Worm (Caenorhabditis elegans) whole organism, L1 larva: ENCODE measurements around the gene M02B1.3.
A peak's percentile ranks its signal among the peaks of the same experiment; 100 is the strongest.

Experiments used
- ama-1 ChIP-seq: fragments of 150-350 bp; optimal IDR thresholded peaks from 2 replicates; lab custom pipeline; 2014
- ceh-82 ChIP-seq, 3 experiments: fragments of 150-350 bp in 1 of 3; sonication (generic microtip) in 2 of 3; optimal IDR thresholded peaks; 2 replicates each; lab custom pipeline; 2014 to 2017; ENCODE audit warnings: missing biosample characterization in 3 of 3, missing genetic modification characterization in 3 of 3
- elt-2 ChIP-seq: sonication (generic microtip); optimal IDR thresholded peaks from 2 replicates; lab custom pipeline; 2016; ENCODE audit warnings: missing genetic modification characterization, mild to moderate bottlenecking, inconsistent platforms, missing compliant biosample characterization, missing genetic modification reagents
- fkh-4 ChIP-seq: sonication (generic microtip); optimal IDR thresholded peaks from 2 replicates; lab custom pipeline; 2016; ENCODE audit warnings: missing compliant biosample characterization, missing genetic modification characterization, borderline replicate concordance
- fos-1 ChIP-seq: fragments of 150-350 bp; optimal IDR thresholded peaks from 2 replicates; lab custom pipeline; 2014; ENCODE audit warnings: missing biosample characterization, missing genetic modification characterization
- irx-1 ChIP-seq: sonication (generic microtip); optimal IDR thresholded peaks from 2 replicates; lab custom pipeline; 2016; ENCODE audit warnings: missing genetic modification characterization, missing compliant biosample characterization
- lin-14 ChIP-seq: fragments of 200-800 bp; sonication (Bioruptor generic); optimal IDR thresholded peaks from 2 replicates; lab custom pipeline; 2018; ENCODE audit warnings: mild to moderate bottlenecking, missing genetic modification characterization, moderate library complexity, missing compliant biosample characterization
- lin-15B ChIP-seq: fragments of 150-350 bp; sonication (generic microtip); optimal IDR thresholded peaks from 3 replicates; lab custom pipeline; 2014; ENCODE audit warnings: missing biosample characterization, missing genetic modification characterization
- lir-3 ChIP-seq: sonication (generic microtip); optimal IDR thresholded peaks from 2 replicates; lab custom pipeline; 2016; ENCODE audit warnings: mild to moderate bottlenecking, missing genetic modification characterization, moderate library complexity, missing compliant biosample characterization; ENCODE audit not compliant: poor library complexity
- mep-1 ChIP-seq: fragments of 150-350 bp; optimal IDR thresholded peaks from 2 replicates; lab custom pipeline; 2014; ENCODE audit warnings: missing biosample characterization, missing genetic modification characterization
- nhr-237 ChIP-seq: fragments of 150-350 bp; optimal IDR thresholded peaks from 2 replicates; lab custom pipeline; 2014; ENCODE audit warnings: missing biosample characterization, missing genetic modification characterization
- nhr-28 ChIP-seq: fragments of 150-350 bp; optimal IDR thresholded peaks from 2 replicates; lab custom pipeline; 2014; ENCODE audit warnings: missing biosample characterization, missing genetic modification characterization
- ztf-4 ChIP-seq: fragments of 150-350 bp; optimal IDR thresholded peaks from 2 replicates; lab custom pipeline; 2014; ENCODE audit warnings: missing biosample characterization, missing genetic modification characterization

DNA sequence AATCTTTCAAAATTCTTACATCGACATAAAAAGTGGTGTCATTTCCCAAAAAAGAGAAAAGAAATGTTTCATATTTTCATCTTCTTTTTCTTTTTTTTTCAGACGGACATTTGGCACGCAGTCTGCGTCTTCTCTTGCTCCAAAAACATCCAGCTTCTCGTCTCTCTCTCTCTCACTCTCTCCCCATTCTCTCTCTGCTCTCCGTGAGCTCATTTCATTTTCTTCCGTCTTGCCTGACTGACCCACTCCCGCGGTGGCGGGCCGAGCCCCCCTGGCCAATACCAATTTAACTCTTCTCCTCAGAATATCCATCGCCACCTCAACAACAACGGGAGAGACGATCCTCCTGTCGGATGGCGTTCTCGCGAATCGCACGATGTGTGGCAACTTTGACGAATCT is 9.3 kb downstream of the M02B1.3 start, which contains the start of gene txt-19:
- TF ChIP-seq ama-1, result no peak
- peak in 1 of 3 experiments; percentile 33 for TF ChIP-seq ceh-82 (tag; optimal IDR thresholded peaks at IDR 0.05; lab: Kevin White, UChicago)
- TF ChIP-seq ztf-4 (tag; lab: Kevin White, UChicago), result no peak
- no peak for TF ChIP-seq fos-1 (tag; lab: Kevin White, UChicago)
- TF ChIP-seq irx-1, result no peak
- TF ChIP-seq nhr-237 (tag; lab: Kevin White, UChicago), result no peak
- no peak for TF ChIP-seq lir-3 (tag; lab: Kevin White, UChicago)
- no peak for TF ChIP-seq nhr-28 (tag; lab: Kevin White, UChicago)
- peak; percentile 70 for TF ChIP-seq lin-14 (GFP tag; lab: Kevin White, UChicago)
- no peak for TF ChIP-seq lin-15B
- no peak for TF ChIP-seq fkh-4 (tag; lab: Kevin White, UChicago)
- no peak for TF ChIP-seq elt-2 (tag; lab: Kevin White, UChicago)
- no peak for TF ChIP-seq mep-1 (tag; lab: Kevin White, UChicago)
